Worm (Caenorhabditis elegans) whole organism, L4 larva: Measurements from ENCODE around the gene algn-8.

ENCODE experiments used
- ceh-62 ChIP-seq: sonication (generic microtip); optimal IDR thresholded peaks from 2 replicates; lab custom pipeline; 2017; ENCODE audit warnings: missing biosample characterization, missing genetic modification characterization
- fkh-10 ChIP-seq: fragments of 150-350 bp; optimal IDR thresholded peaks from 2 replicates; lab custom pipeline; 2014; ENCODE audit warnings: missing biosample characterization, missing genetic modification reagents, missing genetic modification characterization
- lin-13 ChIP-seq: fragments of 150-350 bp; optimal IDR thresholded peaks from 2 replicates; lab custom pipeline; 2014; ENCODE audit warnings: missing biosample characterization, missing genetic modification reagents, missing genetic modification characterization
- lir-3 ChIP-seq: sonication (generic microtip); optimal IDR thresholded peaks from 2 replicates; lab custom pipeline; 2016; ENCODE audit warnings: mild to moderate bottlenecking, missing genetic modification characterization, missing compliant biosample characterization
- mdl-1 ChIP-seq, 2 experiments: fragments of 150-350 bp in 1 of 2; sonication (generic microtip) in 1 of 2; optimal IDR thresholded peaks; 2 replicates each; lab custom pipeline; 2014 to 2017; ENCODE audit warnings: missing biosample characterization in 2 of 2, missing genetic modification characterization in 2 of 2
- skn-1 ChIP-seq: fragments of 150-350 bp; optimal IDR thresholded peaks from 2 replicates; lab custom pipeline; 2014; ENCODE audit warnings: missing biosample characterization, missing genetic modification characterization
- tag-97 ChIP-seq: fragments of 200-800 bp; sonication (Bioruptor generic); IDR thresholded peaks from 2 replicates; pipeline ENCODE4 v1.3.6; 2022; ENCODE audit warnings: missing genetic modification characterization, missing compliant biosample characterization
- vab-7 ChIP-seq: fragments of 200-800 bp; sonication (Bioruptor generic); IDR thresholded peaks from 2 replicates; pipeline ENCODE4 v1.3.6; 2022; ENCODE audit warnings: missing genetic modification reagents, missing genetic modification characterization, missing compliant biosample characterization

ce11 chrII:9888549-9888948 lies 2.3 kb upstream of the algn-8 start:
- TF ChIP-seq ceh-62 (tag; lab: Kevin White, UChicago) (no peak), fkh-10 (no peak), vab-7 (GFP tag; lab: Robert Waterston, UW) (no peak), skn-1 (tag; lab: Kevin White, UChicago) (no peak), mdl-1 (tag; optimal IDR thresholded peaks at IDR 0.05; lab: Kevin White, UChicago) (no peak), lin-13 (GFP tag; lab: Kevin White, UChicago) (no peak), lir-3 (tag; lab: Kevin White, UChicago) (no peak), tag-97 (GFP tag; lab: Robert Waterston, UW) (no peak)
